Worm (Caenorhabditis elegans) whole organism, young adult: ENCODE data around the gene spr-3.

Experiments
- B0019.2 ChIP-seq: fragments of 200-800 bp; sonication (Bioruptor generic); conservative IDR thresholded peaks from 2 replicates; pipeline ENCODE4 v1.3.6; 2022; ENCODE audit warnings: missing genetic modification reagents, missing genetic modification characterization, missing compliant biosample characterization
- F10E7.11 ChIP-seq: sonication (generic microtip); optimal IDR thresholded peaks from 2 replicates; lab custom pipeline; 2017; ENCODE audit warnings: mild to moderate bottlenecking, missing genetic modification characterization, moderate library complexity, missing compliant biosample characterization
- F33H1.4 ChIP-seq: fragments of 200-800 bp; sonication (Bioruptor generic); IDR thresholded peaks from 2 replicates; pipeline ENCODE4 v1.3.6; 2022; ENCODE audit warnings: missing genetic modification reagents, missing genetic modification characterization, missing compliant biosample characterization
- F52B5.7 ChIP-seq: sonication (generic microtip); optimal IDR thresholded peaks from 2 replicates; lab custom pipeline; 2016; ENCODE audit warnings: mild to moderate bottlenecking, missing genetic modification characterization, missing compliant biosample characterization
- F55B11.4 ChIP-seq: sonication (generic microtip); optimal IDR thresholded peaks from 2 replicates; lab custom pipeline; 2016; ENCODE audit warnings: missing compliant biosample characterization, missing genetic modification characterization, borderline replicate concordance; ENCODE audit not compliant: insufficient read depth
- K11D2.4 ChIP-seq: fragments of 200-800 bp; sonication (Bioruptor generic); IDR thresholded peaks from 2 replicates; pipeline ENCODE4 v1.3.6; 2022; ENCODE audit warnings: missing genetic modification reagents, missing genetic modification characterization, missing compliant biosample characterization
- Y95B8A.8 ChIP-seq: fragments of 200-800 bp; sonication (Bioruptor generic); IDR thresholded peaks from 2 replicates; pipeline ENCODE4 v1.3.6; 2022; ENCODE audit warnings: missing genetic modification reagents, missing genetic modification characterization, missing compliant biosample characterization
- ama-1 ChIP-seq, 3 experiments: fragments of 150-350 bp in 1 of 3; sonication (generic microtip) in 2 of 3; optimal IDR thresholded peaks; 2 replicates each; lab custom pipeline; 2014 to 2018; ENCODE audit warnings: missing biosample characterization in 2 of 3, missing genetic modification characterization in 2 of 3, missing genetic modification reagents in 2 of 3
- athp-1 ChIP-seq: sonication (generic microtip); optimal IDR thresholded peaks from 2 replicates; lab custom pipeline; 2017; ENCODE audit warnings: mild to moderate bottlenecking, missing genetic modification characterization, missing compliant biosample characterization
- bed-1 ChIP-seq: fragments of 200-800 bp; sonication (Bioruptor generic); IDR thresholded peaks from 2 replicates; pipeline ENCODE4 v1.3.6; 2022; ENCODE audit warnings: missing genetic modification reagents, missing genetic modification characterization, missing compliant biosample characterization
- cebp-1 ChIP-seq, 2 experiments: fragments of 200-800 bp in 1 of 2; sonication (Bioruptor generic) in 1 of 2; sonication (generic microtip) in 1 of 2; IDR thresholded peaks in 1 of 2; optimal IDR thresholded peaks in 1 of 2; 2 replicates each; pipeline versions ENCODE4 v1.3.6 to Lab custom; 2017 to 2022; ENCODE audit warnings: missing compliant biosample characterization in 2 of 2, missing genetic modification characterization in 2 of 2, mild to moderate bottlenecking in 1 of 2, missing genetic modification reagents in 1 of 2, moderate library complexity in 1 of 2
- ceh-100 ChIP-seq: fragments of 200-800 bp; sonication (Bioruptor generic); IDR thresholded peaks from 2 replicates; pipeline ENCODE4 v1.3.6; 2022; ENCODE audit warnings: missing genetic modification reagents, missing genetic modification characterization, missing compliant biosample characterization
- ceh-58 ChIP-seq: fragments of 200-800 bp; sonication (Bioruptor generic); IDR thresholded peaks from 2 replicates; pipeline ENCODE4 v1.3.6; 2022; ENCODE audit warnings: missing genetic modification characterization, missing compliant biosample characterization
- chd-7 ChIP-seq: sonication (generic microtip); optimal IDR thresholded peaks from 2 replicates; lab custom pipeline; 2016; ENCODE audit warnings: mild to moderate bottlenecking, missing genetic modification characterization, moderate library complexity, missing compliant biosample characterization
- egl-18 ChIP-seq: fragments of 200-800 bp; sonication (Bioruptor generic); IDR thresholded peaks from 2 replicates; pipeline ENCODE4 v1.3.6; 2022; ENCODE audit warnings: missing genetic modification reagents, missing genetic modification characterization, missing compliant biosample characterization
- egl-44 ChIP-seq: fragments of 200-800 bp; sonication (Bioruptor generic); IDR thresholded peaks from 2 replicates; pipeline ENCODE4 v1.3.6; 2022; ENCODE audit warnings: missing genetic modification reagents, missing genetic modification characterization, missing compliant biosample characterization
- him-1 ChIP-seq: sonication (generic microtip); optimal IDR thresholded peaks from 2 replicates; lab custom pipeline; 2016; ENCODE audit warnings: missing genotype, missing genetic modification reagents, missing genetic modification characterization, missing compliant biosample characterization
- hmg-1.2 ChIP-seq: fragments of 200-800 bp; sonication (Bioruptor generic); IDR thresholded peaks from 2 replicates; pipeline ENCODE4 v1.3.6; 2022; ENCODE audit warnings: missing genetic modification reagents, missing genetic modification characterization, missing compliant biosample characterization
- hmg-20 ChIP-seq: fragments of 200-800 bp; sonication (Bioruptor generic); IDR thresholded peaks from 2 replicates; pipeline ENCODE4 v1.3.6; 2022; ENCODE audit warnings: missing genetic modification reagents, missing genetic modification characterization, missing compliant biosample characterization
- lsl-1 ChIP-seq: fragments of 200-800 bp; sonication (Bioruptor generic); optimal IDR thresholded peaks from 2 replicates; lab custom pipeline; 2018; ENCODE audit warnings: mild to moderate bottlenecking, missing genetic modification characterization, moderate library complexity, missing compliant biosample characterization
- madf-6 ChIP-seq: fragments of 200-800 bp; sonication (Bioruptor generic); IDR thresholded peaks from 2 replicates; pipeline ENCODE4 v1.3.6; 2022; ENCODE audit warnings: missing genetic modification reagents, missing genetic modification characterization, missing compliant biosample characterization
- madf-8 ChIP-seq: fragments of 200-800 bp; sonication (Bioruptor generic); conservative IDR thresholded peaks from 2 replicates; pipeline ENCODE4 v1.3.6; 2022; ENCODE audit warnings: missing genetic modification reagents, missing genetic modification characterization, missing compliant biosample characterization
- nfya-2 ChIP-seq: fragments of 200-800 bp; sonication (Bioruptor generic); IDR thresholded peaks from 2 replicates; pipeline ENCODE4 v1.3.6; 2022; ENCODE audit warnings: missing genetic modification reagents, missing genetic modification characterization, missing compliant biosample characterization
- nhr-80 ChIP-seq: sonication (generic microtip); optimal IDR thresholded peaks from 2 replicates; lab custom pipeline; 2016; ENCODE audit warnings: missing genetic modification characterization, missing compliant biosample characterization
- repo-1 ChIP-seq: sonication (generic microtip); optimal IDR thresholded peaks from 2 replicates; lab custom pipeline; 2017; ENCODE audit warnings: mild to moderate bottlenecking, missing genetic modification characterization, missing compliant biosample characterization
- rpc-1 ChIP-seq, 2 experiments: fragments of 150-350 bp in 1 of 2; sonication (generic microtip) in 1 of 2; optimal IDR thresholded peaks; 2 replicates each; lab custom pipeline; 2014 to 2018; ENCODE audit warnings: missing biosample characterization in 1 of 2, missing genetic modification characterization in 1 of 2, missing genetic modification reagents in 1 of 2, missing genotype in 1 of 2
- sea-2 ChIP-seq: fragments of 200-800 bp; sonication (Bioruptor generic); IDR thresholded peaks from 2 replicates; pipeline ENCODE4 v1.3.6; 2022; ENCODE audit warnings: missing genetic modification characterization, missing compliant biosample characterization
- snpc-4 ChIP-seq, 5 experiments: fragments of 150-350 bp in 1 of 5; sonication (generic microtip) in 4 of 5; optimal IDR thresholded peaks; 2 replicates each; lab custom pipeline; 2014 to 2018; ENCODE audit warnings: missing genetic modification characterization in 5 of 5, missing biosample characterization in 3 of 5, antibody characterized with exemption in 2 of 5, mild to moderate bottlenecking in 2 of 5, missing compliant biosample characterization in 2 of 5, missing genotype in 2 of 5, moderate library complexity in 2 of 5, missing genetic modification reagents in 1 of 5
- unc-62 ChIP-seq: fragments of 150-350 bp; optimal IDR thresholded peaks from 2 replicates; lab custom pipeline; 2014; ENCODE audit warnings: missing biosample characterization, missing genetic modification reagents, missing genetic modification characterization
- ztf-25 ChIP-seq: fragments of 200-800 bp; sonication (Bioruptor generic); IDR thresholded peaks from 2 replicates; pipeline ENCODE4 v1.3.6; 2022; ENCODE audit warnings: missing genetic modification reagents, missing genetic modification characterization, missing compliant biosample characterization
- ztf-3 ChIP-seq: fragments of 200-800 bp; sonication (Bioruptor generic); optimal IDR thresholded peaks from 2 replicates; lab custom pipeline; 2018; ENCODE audit warnings: mild to moderate bottlenecking, missing genetic modification characterization, missing compliant biosample characterization

spr-3 gene

DNA sequence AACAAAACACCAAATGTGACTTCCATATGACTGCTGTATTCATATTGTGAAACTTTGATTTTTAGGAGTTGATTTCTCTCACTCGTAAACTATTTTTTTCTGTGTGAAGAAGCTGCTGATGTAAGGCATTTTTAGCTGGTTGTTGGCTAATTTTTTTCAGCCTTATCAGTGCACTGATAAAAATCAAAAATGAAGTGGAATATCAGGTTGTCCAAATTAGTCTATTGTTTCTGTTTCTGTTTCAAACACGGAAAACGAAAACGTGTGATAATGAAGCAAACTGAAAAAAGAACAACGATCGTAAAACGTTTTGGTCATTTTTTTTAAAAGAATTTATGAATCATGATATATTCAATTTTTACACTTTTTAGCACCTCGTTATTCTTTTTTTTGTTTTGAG is 33.1 kb upstream of the spr-3 start:
- TF ChIP-seq cebp-1 (GFP tag; IDR thresholded peaks at IDR 0.05; lab: Robert Waterston, UW), result no peak
- peak; percentile 12 for TF ChIP-seq cebp-1 (tag; optimal IDR thresholded peaks at IDR 0.05; lab: Kevin White, UChicago)
- no peak for TF ChIP-seq repo-1 (tag; lab: Kevin White, UChicago)
- peak; percentile 70 for TF ChIP-seq nhr-80 (tag; lab: Kevin White, UChicago)
- no peak for TF ChIP-seq unc-62 (GFP tag; lab: Kevin White, UChicago)
- no peak for TF ChIP-seq ama-1 (optimal IDR thresholded peaks at IDR 0.05; lab: Kevin White, UChicago)
- no peak for TF ChIP-seq ama-1 (GFP tag; optimal IDR thresholded peaks at IDR 0.05; lab: Kevin White, UChicago)
- no peak for TF ChIP-seq egl-18 (GFP tag; lab: Robert Waterston, UW)

DNA sequence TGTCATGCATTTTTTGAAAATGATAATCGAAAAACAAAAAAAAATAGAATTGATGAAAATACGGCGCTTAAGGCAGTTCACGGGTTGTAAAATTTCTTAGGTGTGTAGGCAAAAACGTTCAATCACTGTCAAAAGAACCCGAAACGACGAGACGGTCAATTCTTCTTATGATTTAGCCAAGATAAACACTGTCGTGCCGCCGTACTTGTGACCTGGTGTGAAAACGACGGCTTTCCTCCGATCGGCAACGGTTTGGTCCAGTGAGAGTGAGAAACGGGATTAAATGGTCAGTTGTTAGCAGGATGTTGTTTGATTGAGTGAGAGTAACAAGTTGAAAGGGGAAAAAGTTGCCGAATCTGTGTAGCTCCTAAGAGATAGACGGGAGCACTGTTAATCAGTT is 29.8 kb upstream of the spr-3 start:
- no peak for TF ChIP-seq egl-44 (GFP tag; lab: Robert Waterston, UW)
- TF ChIP-seq bed-1, result no peak
- no peak for TF ChIP-seq F55B11.4 (tag; lab: Kevin White, UChicago)
- TF ChIP-seq F10E7.11, result no peak
- TF ChIP-seq ceh-58 (GFP tag; lab: Robert Waterston, UW), result no peak
- TF ChIP-seq chd-7 (tag; lab: Kevin White, UChicago), result no peak
- no peak for TF ChIP-seq lsl-1
- no peak for TF ChIP-seq ztf-3 (GFP tag; lab: Kevin White, UChicago)
- no peak for TF ChIP-seq hmg-20
- TF ChIP-seq him-1, result no peak
- no peak for TF ChIP-seq unc-62 (GFP tag; lab: Kevin White, UChicago)
- no peak for TF ChIP-seq Y95B8A.8 (GFP tag; lab: Robert Waterston, UW)
- no peak for TF ChIP-seq hmg-1.2 (GFP tag; lab: Robert Waterston, UW)
- no peak for TF ChIP-seq F33H1.4 (GFP tag; lab: Robert Waterston, UW)
- TF ChIP-seq rpc-1 (optimal IDR thresholded peaks at IDR 0.05; lab: Kevin White, UChicago), result no peak
- TF ChIP-seq rpc-1 (tag; optimal IDR thresholded peaks at IDR 0.05; lab: Kevin White, UChicago), result no peak
- TF ChIP-seq snpc-4 (GFP tag; optimal IDR thresholded peaks at IDR 0.05; lab: Kevin White, UChicago), result no peak
- TF ChIP-seq snpc-4 (tag; optimal IDR thresholded peaks at IDR 0.05; lab: Kevin White, UChicago), result no peak
- TF ChIP-seq ceh-100 (GFP tag; lab: Robert Waterston, UW), result no peak

DNA sequence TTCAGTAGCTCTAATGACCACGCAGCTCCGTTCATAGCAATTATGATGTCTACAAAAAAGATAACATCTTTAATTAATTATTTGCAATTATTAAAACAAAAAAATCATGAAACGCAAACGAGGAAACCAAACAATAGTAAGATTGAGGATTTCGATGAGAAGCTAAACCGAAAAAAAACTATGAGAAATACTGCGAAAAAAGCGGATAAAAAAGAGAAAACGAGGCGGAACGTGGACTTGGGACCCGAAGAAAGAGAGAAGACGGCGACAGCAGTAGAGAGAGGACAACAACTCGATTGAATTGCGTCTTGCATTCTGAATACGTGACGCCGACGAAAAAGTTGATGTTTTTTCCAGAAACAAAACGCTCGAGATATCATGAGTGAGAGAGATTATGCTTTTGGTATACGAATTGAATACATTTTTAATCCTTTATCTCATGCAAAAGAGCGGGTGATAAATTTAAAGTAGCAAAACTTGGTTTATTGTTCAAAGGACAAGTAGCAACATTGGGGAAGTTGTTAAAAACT is 25.0 kb upstream of the spr-3 start, which contains the start of gene ncr-1:
ncr-1 (minus strand) TSS at position 51 of the 530 bp plus-strand sequence.
- TF ChIP-seq sea-2 (GFP tag; lab: Robert Waterston, UW), result no peak
- TF ChIP-seq F52B5.7 (tag; lab: Kevin White, UChicago), result no peak
- no peak for TF ChIP-seq ztf-25 (GFP tag; lab: Robert Waterston, UW)
- no peak for TF ChIP-seq madf-8 (GFP tag; lab: Robert Waterston, UW)
- no peak for TF ChIP-seq athp-1
- no peak for TF ChIP-seq nfya-2 (GFP tag; lab: Robert Waterston, UW)
- no peak for TF ChIP-seq ztf-3 (GFP tag; lab: Kevin White, UChicago)
- no peak for TF ChIP-seq B0019.2
- TF ChIP-seq madf-6, result no peak
- no peak for TF ChIP-seq bed-1
- no peak for TF ChIP-seq him-1

DNA sequence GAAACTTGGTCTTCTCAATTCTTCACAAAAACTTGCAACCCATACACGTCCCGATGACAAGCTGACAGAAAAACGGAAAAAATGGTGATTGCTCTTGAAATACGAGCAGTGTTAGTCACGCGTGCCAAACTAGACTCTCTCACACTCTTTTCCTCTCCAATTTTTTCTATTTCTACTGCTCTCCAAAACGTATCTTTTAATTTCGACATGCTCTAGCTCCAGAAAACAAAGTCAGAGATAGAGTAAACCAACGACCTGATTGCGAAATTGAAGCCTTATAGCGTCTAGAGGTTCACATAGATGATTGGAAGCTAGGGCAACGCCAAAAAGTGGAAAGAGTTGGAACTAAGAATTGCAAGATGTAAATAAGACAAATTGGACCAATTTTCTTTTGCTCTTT is 23.5 kb upstream of the spr-3 start:
- TF ChIP-seq cebp-1 (GFP tag; IDR thresholded peaks at IDR 0.05; lab: Robert Waterston, UW) (no peak), cebp-1 (tag; optimal IDR thresholded peaks at IDR 0.05; lab: Kevin White, UChicago) (peak; percentile 91), K11D2.4 (GFP tag; lab: Robert Waterston, UW) (no peak)
